Worm (Caenorhabditis elegans) whole organism, L2 larva: ENCODE data around the gene F13D12.8.

Experiments
- elt-1 ChIP-seq: fragments of 150-350 bp; optimal IDR thresholded peaks from 2 replicates; lab custom pipeline; 2014; ENCODE audit warnings: missing biosample characterization, missing genetic modification characterization
- elt-3 ChIP-seq: sonication (generic microtip); optimal IDR thresholded peaks from 2 replicates; lab custom pipeline; 2017; ENCODE audit warnings: missing biosample characterization, missing genetic modification characterization
- nhr-10 ChIP-seq: sonication (generic microtip); optimal IDR thresholded peaks from 2 replicates; lab custom pipeline; 2017; ENCODE audit warnings: missing biosample characterization, missing genetic modification characterization
- nhr-11 ChIP-seq: fragments of 150-350 bp; optimal IDR thresholded peaks from 2 replicates; lab custom pipeline; 2014; ENCODE audit warnings: missing biosample characterization, missing genetic modification characterization
- peb-1 ChIP-seq: fragments of 150-350 bp; optimal IDR thresholded peaks from 2 replicates; lab custom pipeline; 2014; ENCODE audit warnings: missing biosample characterization, missing genetic modification characterization
- skn-1 ChIP-seq: sonication (generic microtip); optimal IDR thresholded peaks from 2 replicates; lab custom pipeline; 2017; ENCODE audit warnings: missing biosample characterization, missing genetic modification characterization
- snpc-4 ChIP-seq: fragments of 150-350 bp; optimal IDR thresholded peaks from 2 replicates; lab custom pipeline; 2014; ENCODE audit warnings: missing biosample characterization, missing genetic modification characterization

- TF ChIP-seq nhr-10 (tag; lab: Kevin White, UChicago) (no peak), elt-1 (no peak), skn-1 (tag; lab: Kevin White, UChicago) (no peak), snpc-4 (tag; lab: Kevin White, UChicago) (no peak), nhr-11 (tag; lab: Kevin White, UChicago) (no peak), elt-3 (tag; lab: Kevin White, UChicago) (no peak), peb-1 (tag; lab: Kevin White, UChicago) (no peak)
Measured at ce11 chrII:11751615-11752174, 19.3 kb upstream of the F13D12.8 start.
